Worm (Caenorhabditis elegans) whole organism, late embryonic: ENCODE data around the gene dmsr-4.

ENCODE experiments used
- K02D7.2 ChIP-seq: sonication (generic microtip); optimal IDR thresholded peaks from 2 replicates; lab custom pipeline; 2017; ENCODE audit warnings: mild to moderate bottlenecking, missing genetic modification characterization, missing compliant biosample characterization
- Y22D7AL.16 ChIP-seq: sonication (generic microtip); optimal IDR thresholded peaks from 2 replicates; lab custom pipeline; 2016; ENCODE audit warnings: missing genetic modification characterization, missing compliant biosample characterization
- ceh-18 ChIP-seq: sonication (generic microtip); optimal IDR thresholded peaks from 2 replicates; lab custom pipeline; 2016; ENCODE audit warnings: missing genetic modification characterization, missing compliant biosample characterization
- ceh-2 ChIP-seq: sonication (generic microtip); optimal IDR thresholded peaks from 2 replicates; lab custom pipeline; 2016; ENCODE audit warnings: missing genotype, missing genetic modification characterization, missing compliant biosample characterization
- ceh-24 ChIP-seq: sonication (generic microtip); optimal IDR thresholded peaks from 2 replicates; lab custom pipeline; 2016; ENCODE audit warnings: mild to moderate bottlenecking, missing genetic modification characterization, missing compliant biosample characterization
- ceh-31 ChIP-seq: sonication (generic microtip); optimal IDR thresholded peaks from 2 replicates; lab custom pipeline; 2016; ENCODE audit warnings: missing genetic modification characterization, missing compliant biosample characterization
- ceh-45 ChIP-seq: fragments of 200-800 bp; sonication (Bioruptor generic); IDR thresholded peaks from 2 replicates; pipeline ENCODE4 v1.3.6; 2022; ENCODE audit warnings: missing genetic modification reagents, missing genetic modification characterization, missing compliant biosample characterization
- ceh-6 ChIP-seq: fragments of 200-800 bp; sonication (Bioruptor generic); optimal IDR thresholded peaks from 2 replicates; lab custom pipeline; 2018; ENCODE audit warnings: mild to moderate bottlenecking, missing genetic modification characterization, missing compliant biosample characterization
- ceh-9 ChIP-seq: sonication (generic microtip); optimal IDR thresholded peaks from 2 replicates; lab custom pipeline; 2016; ENCODE audit warnings: mild to moderate bottlenecking, missing genetic modification characterization, inconsistent platforms, missing compliant biosample characterization
- che-1 ChIP-seq: sonication (generic microtip); optimal IDR thresholded peaks from 2 replicates; lab custom pipeline; 2016; ENCODE audit warnings: mild to moderate bottlenecking, missing genetic modification characterization, missing compliant biosample characterization
- dmd-4 ChIP-seq: sonication (generic microtip); optimal IDR thresholded peaks from 2 replicates; lab custom pipeline; 2016; ENCODE audit warnings: borderline replicate concordance, missing genetic modification characterization, missing compliant biosample characterization
- elt-2 ChIP-seq: sonication (generic microtip); optimal IDR thresholded peaks from 2 replicates; lab custom pipeline; 2016; ENCODE audit warnings: missing genetic modification reagents, missing genetic modification characterization, missing compliant biosample characterization
- fkh-10 ChIP-seq: fragments of 150-350 bp; optimal IDR thresholded peaks from 2 replicates; lab custom pipeline; 2014; ENCODE audit warnings: missing biosample characterization, missing genetic modification reagents, missing genetic modification characterization
- hlh-13 ChIP-seq: fragments of 200-800 bp; sonication (Bioruptor generic); optimal IDR thresholded peaks from 2 replicates; lab custom pipeline; 2018; ENCODE audit warnings: mild to moderate bottlenecking, missing genetic modification characterization, missing compliant biosample characterization
- hlh-15 ChIP-seq: sonication (generic microtip); optimal IDR thresholded peaks from 2 replicates; lab custom pipeline; 2016; ENCODE audit warnings: missing genetic modification characterization, missing compliant biosample characterization
- hlh-6 ChIP-seq: sonication (generic microtip); optimal IDR thresholded peaks from 2 replicates; lab custom pipeline; 2016; ENCODE audit warnings: missing genotype, missing genetic modification characterization, missing compliant biosample characterization
- hlh-8 ChIP-seq: sonication (generic microtip); optimal IDR thresholded peaks from 2 replicates; lab custom pipeline; 2016; ENCODE audit warnings: missing genotype, missing genetic modification characterization, missing compliant biosample characterization
- lin-11 ChIP-seq: fragments of 200-800 bp; sonication (Bioruptor generic); optimal IDR thresholded peaks from 2 replicates; lab custom pipeline; 2018; ENCODE audit warnings: mild to moderate bottlenecking, missing genetic modification characterization, missing compliant biosample characterization
- nfya-1 ChIP-seq: sonication (generic microtip); optimal IDR thresholded peaks from 2 replicates; lab custom pipeline; 2017; ENCODE audit warnings: missing genetic modification characterization, mild to moderate bottlenecking, missing compliant biosample characterization, antibody characterized with exemption, moderate library complexity
- nhr-11 ChIP-seq: fragments of 150-350 bp; optimal IDR thresholded peaks from 2 replicates; lab custom pipeline; 2014; ENCODE audit warnings: missing biosample characterization, missing genetic modification characterization
- npax-4 ChIP-seq: sonication (generic microtip); optimal IDR thresholded peaks from 2 replicates; lab custom pipeline; 2016; ENCODE audit warnings: missing genetic modification characterization, missing compliant biosample characterization
- odd-2 ChIP-seq: sonication (generic microtip); optimal IDR thresholded peaks from 2 replicates; lab custom pipeline; 2017; ENCODE audit warnings: antibody characterized with exemption, mild to moderate bottlenecking, missing genetic modification characterization, missing compliant biosample characterization
- pag-3 ChIP-seq: sonication (generic microtip); optimal IDR thresholded peaks from 2 replicates; lab custom pipeline; 2016; ENCODE audit warnings: missing compliant biosample characterization, missing genetic modification characterization, borderline replicate concordance
- pax-1 ChIP-seq: fragments of 150-350 bp; optimal IDR thresholded peaks from 2 replicates; lab custom pipeline; 2014; ENCODE audit warnings: missing biosample characterization, missing genetic modification characterization
- pha-4 ChIP-seq: fragments of 150-350 bp; optimal IDR thresholded peaks from 2 replicates; lab custom pipeline; 2018; ENCODE audit warnings: missing biosample characterization, missing genetic modification reagents, missing genetic modification characterization
- ref-2 ChIP-seq: sonication (generic microtip); optimal IDR thresholded peaks from 2 replicates; lab custom pipeline; 2016; ENCODE audit warnings: missing genetic modification characterization, missing compliant biosample characterization
- sox-4 ChIP-seq: sonication (generic microtip); optimal IDR thresholded peaks from 2 replicates; lab custom pipeline; 2017; ENCODE audit warnings: mild to moderate bottlenecking, missing genetic modification characterization, inconsistent platforms, missing compliant biosample characterization
- unc-3 ChIP-seq, 2 experiments: fragments of 200-800 bp in 1 of 2; sonication (Bioruptor generic) in 1 of 2; sonication (generic microtip) in 1 of 2; conservative IDR thresholded peaks in 1 of 2; optimal IDR thresholded peaks in 1 of 2; 2 replicates each; pipeline versions ENCODE4 v1.3.6 to Lab custom; 2016 to 2022; ENCODE audit warnings: missing compliant biosample characterization in 2 of 2, missing genetic modification characterization in 2 of 2, missing genetic modification reagents in 1 of 2
- unc-86 ChIP-seq: sonication (generic microtip); optimal IDR thresholded peaks from 2 replicates; lab custom pipeline; 2016; ENCODE audit warnings: missing genetic modification characterization, missing compliant biosample characterization
- zip-5 ChIP-seq: sonication (generic microtip); optimal IDR thresholded peaks from 2 replicates; lab custom pipeline; 2016; ENCODE audit warnings: missing genetic modification characterization, missing compliant biosample characterization

dmsr-4 gene

ce11 chrII:341282-341681 lies 15.6 kb downstream of the dmsr-4 start:
- no peak for TF ChIP-seq Y22D7AL.16 (tag; lab: Kevin White, UChicago)
- peak; percentile 98 for TF ChIP-seq nfya-1 (tag; lab: Kevin White, UChicago)
- TF ChIP-seq, all 69 proteins: peak for 1

ce11 chrII:340714-341113 lies 16.2 kb downstream of the dmsr-4 start:
- no peak for TF ChIP-seq npax-4 (tag; lab: Kevin White, UChicago)
- TF ChIP-seq pha-4 (tag; lab: Kevin White, UChicago), result no peak
- TF ChIP-seq ceh-24 (tag; lab: Kevin White, UChicago), result no peak
- TF ChIP-seq hlh-6 (tag; lab: Kevin White, UChicago), result no peak
- no peak for TF ChIP-seq ceh-18
- TF ChIP-seq hlh-8 (tag; lab: Kevin White, UChicago), result no peak
- no peak for TF ChIP-seq sox-4
- TF ChIP-seq, all 69 proteins: peak for 0

- TF ChIP-seq ceh-2 (tag; lab: Kevin White, UChicago) (no peak), nhr-11 (tag; lab: Kevin White, UChicago) (no peak), elt-2 (tag; lab: Kevin White, UChicago) (no peak), hlh-13 (no peak), K02D7.2 (tag; lab: Kevin White, UChicago) (no peak), ceh-45 (no peak), hlh-15 (tag; lab: Kevin White, UChicago) (no peak), ceh-24 (tag; lab: Kevin White, UChicago) (no peak), pax-1 (no peak), ref-2 (tag; lab: Kevin White, UChicago) (no peak), npax-4 (tag; lab: Kevin White, UChicago) (no peak), unc-3 (GFP tag; conservative IDR thresholded peaks at IDR 0.05; lab: Robert Waterston, UW) (no peak), unc-3 (tag; optimal IDR thresholded peaks at IDR 0.05; lab: Kevin White, UChicago) (no peak), che-1 (tag; lab: Kevin White, UChicago) (no peak), ceh-6 (no peak), odd-2 (tag; lab: Kevin White, UChicago) (no peak), ceh-9 (no peak), pag-3 (tag; lab: Kevin White, UChicago) (no peak), unc-86 (no peak), lin-11 (tag; lab: Kevin White, UChicago) (no peak), fkh-10 (GFP tag; lab: Kevin White, UChicago) (no peak)
These were observed 16.6 kb downstream of the dmsr-4 start, which contains the start of gene clc-31 for ce11 chrII:340224-340623. Gene clc-31, plus strand, starts transcription at chrII:340524.

ce11 chrII:337233-337832 lies 19.5 kb downstream of the dmsr-4 start, which contains the start of gene cpn-2:
Gene cpn-2, plus strand, starts transcription at chrII:337782.
- peak; percentile 27 for TF ChIP-seq nfya-1 (tag; lab: Kevin White, UChicago)
- no peak for TF ChIP-seq zip-5 (tag; lab: Kevin White, UChicago)

DNA sequence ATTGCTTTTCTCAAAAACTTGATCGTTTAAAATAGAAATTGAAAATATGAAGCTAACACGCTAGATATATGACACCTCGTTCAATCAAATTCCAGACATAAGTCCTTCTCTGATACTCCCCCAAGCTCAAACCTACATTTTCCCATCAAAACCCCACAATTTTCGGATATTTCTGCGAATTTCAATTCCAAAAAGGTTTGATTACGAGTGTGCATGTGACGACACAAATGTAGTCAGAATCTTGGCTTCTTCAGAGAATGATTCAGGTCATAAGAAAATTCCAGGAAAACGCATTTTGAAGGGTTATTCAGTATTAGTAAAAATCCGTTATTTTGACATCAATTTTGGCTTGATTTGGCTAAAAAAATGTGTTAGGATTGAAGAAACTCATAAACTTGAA lies 22.0 kb downstream of the dmsr-4 start:
- no peak for TF ChIP-seq dmd-4 (tag; lab: Kevin White, UChicago)
- TF ChIP-seq, all 69 proteins: peak for 0

DNA sequence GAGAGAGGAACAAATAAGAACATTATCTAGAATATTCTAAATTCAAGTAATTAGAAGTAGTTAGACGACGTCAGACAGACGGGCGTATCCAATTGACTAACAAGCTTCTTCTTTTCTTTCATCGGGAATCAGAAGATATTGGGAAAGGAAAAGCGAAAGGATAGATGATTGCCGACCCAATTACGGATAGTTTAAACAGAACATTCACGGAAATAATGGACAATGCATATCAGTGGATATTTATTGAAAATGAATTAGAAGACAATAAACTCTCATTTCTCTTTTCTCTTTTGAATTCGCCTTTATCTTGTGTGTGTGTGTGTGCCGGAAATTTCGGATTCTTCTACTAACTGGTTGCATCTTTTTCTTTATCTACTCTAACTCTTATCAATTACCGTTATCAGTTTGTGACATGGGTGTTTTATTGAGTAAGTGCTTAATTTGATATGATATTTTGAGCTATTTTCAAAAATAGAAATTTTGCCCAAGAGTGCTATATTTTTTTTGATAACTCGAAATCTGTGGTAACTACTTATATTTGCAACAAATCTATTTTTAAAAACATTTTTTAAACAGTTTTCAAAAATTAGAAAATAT lies 22.9 kb downstream of the dmsr-4 start:
- TF ChIP-seq ceh-31, result no peak
- TF ChIP-seq elt-2 (tag; lab: Kevin White, UChicago), result peak; percentile 90
